Worm (Caenorhabditis elegans) whole organism, young adult: ENCODE results near the gene ZC196.2.

Experiments used
- F10E7.11 ChIP-seq: sonication (generic microtip); optimal IDR thresholded peaks from 2 replicates; lab custom pipeline; 2017; ENCODE audit warnings: mild to moderate bottlenecking, missing genetic modification characterization, moderate library complexity, missing compliant biosample characterization
- K11D2.4 ChIP-seq: fragments of 200-800 bp; sonication (Bioruptor generic); IDR thresholded peaks from 2 replicates; pipeline ENCODE4 v1.3.6; 2022; ENCODE audit warnings: missing genetic modification reagents, missing genetic modification characterization, missing compliant biosample characterization
- Y53G8AR.9 ChIP-seq: fragments of 200-800 bp; sonication (Bioruptor generic); conservative IDR thresholded peaks from 2 replicates; pipeline ENCODE4 v1.3.6; 2022; ENCODE audit warnings: missing genetic modification reagents, missing genetic modification characterization, missing compliant biosample characterization
- Y79H2A.3 ChIP-seq: fragments of 200-800 bp; sonication (Bioruptor generic); conservative IDR thresholded peaks from 2 replicates; pipeline ENCODE4 v1.3.6; 2022; ENCODE audit warnings: missing genetic modification reagents, missing genetic modification characterization, missing compliant biosample characterization
- aptf-2 ChIP-seq: fragments of 200-800 bp; sonication (Bioruptor generic); conservative IDR thresholded peaks from 2 replicates; pipeline ENCODE4 v1.3.6; 2022; ENCODE audit warnings: missing genetic modification reagents, missing genetic modification characterization, missing compliant biosample characterization
- aptf-3 ChIP-seq: fragments of 200-800 bp; sonication (Bioruptor generic); IDR thresholded peaks from 2 replicates; pipeline ENCODE4 v1.3.6; 2022; ENCODE audit warnings: missing genetic modification characterization, missing compliant biosample characterization
- athp-1 ChIP-seq: sonication (generic microtip); optimal IDR thresholded peaks from 2 replicates; lab custom pipeline; 2017; ENCODE audit warnings: mild to moderate bottlenecking, missing genetic modification characterization, missing compliant biosample characterization
- attf-3 ChIP-seq: fragments of 200-800 bp; sonication (Bioruptor generic); conservative IDR thresholded peaks from 2 replicates; pipeline ENCODE4 v1.3.6; 2022; ENCODE audit warnings: missing genetic modification reagents, missing genetic modification characterization, missing compliant biosample characterization
- attf-5 ChIP-seq: fragments of 200-800 bp; sonication (Bioruptor generic); optimal IDR thresholded peaks from 2 replicates; lab custom pipeline; 2018; ENCODE audit warnings: mild to moderate bottlenecking, missing genetic modification characterization, missing compliant biosample characterization
- bed-1 ChIP-seq: fragments of 200-800 bp; sonication (Bioruptor generic); IDR thresholded peaks from 2 replicates; pipeline ENCODE4 v1.3.6; 2022; ENCODE audit warnings: missing genetic modification reagents, missing genetic modification characterization, missing compliant biosample characterization
- cebp-2 ChIP-seq: fragments of 200-800 bp; sonication (Bioruptor generic); IDR thresholded peaks from 2 replicates; pipeline ENCODE4 v1.3.6; 2022; ENCODE audit warnings: missing genetic modification characterization, missing compliant biosample characterization
- ceh-100 ChIP-seq: fragments of 200-800 bp; sonication (Bioruptor generic); IDR thresholded peaks from 2 replicates; pipeline ENCODE4 v1.3.6; 2022; ENCODE audit warnings: missing genetic modification reagents, missing genetic modification characterization, missing compliant biosample characterization
- ceh-91 ChIP-seq: fragments of 200-800 bp; sonication (Bioruptor generic); IDR thresholded peaks from 2 replicates; pipeline ENCODE4 v1.3.6; 2022; ENCODE audit warnings: missing genetic modification reagents, missing genetic modification characterization, missing compliant biosample characterization
- die-1 ChIP-seq: sonication (generic microtip); optimal IDR thresholded peaks from 2 replicates; lab custom pipeline; 2016; ENCODE audit warnings: missing genotype, mild to moderate bottlenecking, missing genetic modification characterization, missing compliant biosample characterization
- dpff-1 ChIP-seq: sonication (generic microtip); optimal IDR thresholded peaks from 2 replicates; lab custom pipeline; 2017; ENCODE audit warnings: mild to moderate bottlenecking, missing genetic modification characterization, missing compliant biosample characterization
- egl-18 ChIP-seq: fragments of 200-800 bp; sonication (Bioruptor generic); IDR thresholded peaks from 2 replicates; pipeline ENCODE4 v1.3.6; 2022; ENCODE audit warnings: missing genetic modification reagents, missing genetic modification characterization, missing compliant biosample characterization
- egrh-3 ChIP-seq: fragments of 200-800 bp; sonication (Bioruptor generic); IDR thresholded peaks from 2 replicates; pipeline ENCODE4 v1.3.6; 2022; ENCODE audit warnings: missing genetic modification reagents, missing genetic modification characterization, missing compliant biosample characterization
- fkh-3 ChIP-seq: sonication (generic microtip); optimal IDR thresholded peaks from 2 replicates; lab custom pipeline; 2016; ENCODE audit warnings: mild to moderate bottlenecking, missing genetic modification characterization, missing compliant biosample characterization
- hlh-26 ChIP-seq: fragments of 200-800 bp; sonication (Bioruptor generic); conservative IDR thresholded peaks from 2 replicates; pipeline ENCODE4 v1.3.6; 2022; ENCODE audit warnings: missing genetic modification reagents, missing genetic modification characterization, missing compliant biosample characterization
- hsf-1 ChIP-seq: fragments of 200-800 bp; sonication (Bioruptor generic); IDR thresholded peaks from 2 replicates; pipeline ENCODE4 v1.3.6; 2022; ENCODE audit warnings: missing genetic modification reagents, missing genetic modification characterization, missing compliant biosample characterization
- lag-1 ChIP-seq: fragments of 200-800 bp; sonication (Bioruptor generic); IDR thresholded peaks from 2 replicates; pipeline ENCODE4 v1.3.6; 2022; ENCODE audit warnings: missing genetic modification reagents, missing genetic modification characterization, missing compliant biosample characterization
- lin-35 ChIP-seq, 3 experiments: fragments of 150-350 bp in 2 of 3; sonication (generic microtip) in 1 of 3; optimal IDR thresholded peaks; 2 replicates each; lab custom pipeline; 2014 to 2018; ENCODE audit warnings: missing biosample characterization in 3 of 3, missing genetic modification characterization in 3 of 3, missing genetic modification reagents in 3 of 3
- lin-40 ChIP-seq: sonication (generic microtip); optimal IDR thresholded peaks from 2 replicates; lab custom pipeline; 2016; ENCODE audit warnings: missing genetic modification characterization, mild to moderate bottlenecking, missing compliant biosample characterization, missing genotype, missing genetic modification reagents
- lsl-1 ChIP-seq: fragments of 200-800 bp; sonication (Bioruptor generic); optimal IDR thresholded peaks from 2 replicates; lab custom pipeline; 2018; ENCODE audit warnings: mild to moderate bottlenecking, missing genetic modification characterization, moderate library complexity, missing compliant biosample characterization
- madf-3 ChIP-seq: fragments of 200-800 bp; sonication (Bioruptor generic); IDR thresholded peaks from 2 replicates; pipeline ENCODE4 v1.3.6; 2022; ENCODE audit warnings: missing genetic modification reagents, missing genetic modification characterization, missing compliant biosample characterization
- mxl-1 ChIP-seq: sonication (generic microtip); optimal IDR thresholded peaks from 2 replicates; lab custom pipeline; 2016; ENCODE audit warnings: missing genetic modification characterization, missing compliant biosample characterization
- nfya-2 ChIP-seq: fragments of 200-800 bp; sonication (Bioruptor generic); IDR thresholded peaks from 2 replicates; pipeline ENCODE4 v1.3.6; 2022; ENCODE audit warnings: missing genetic modification reagents, missing genetic modification characterization, missing compliant biosample characterization
- nhr-90 ChIP-seq: sonication (generic microtip); optimal IDR thresholded peaks from 2 replicates; lab custom pipeline; 2016; ENCODE audit warnings: missing genotype, mild to moderate bottlenecking, missing genetic modification characterization, missing compliant biosample characterization
- pha-4 ChIP-seq: fragments of 150-350 bp; sonication (generic microtip); optimal IDR thresholded peaks from 2 replicates; lab custom pipeline; 2014; ENCODE audit warnings: missing biosample characterization, missing genetic modification reagents, missing genetic modification characterization
- rec-8 ChIP-seq, 2 experiments: sonication (generic microtip); optimal IDR thresholded peaks; 2 replicates each; lab custom pipeline; 2016; ENCODE audit warnings: mild to moderate bottlenecking in 2 of 2, missing genetic modification characterization in 2 of 2, missing genetic modification reagents in 2 of 2, missing genotype in 2 of 2, missing biosample characterization in 1 of 2, missing compliant biosample characterization in 1 of 2, moderate library complexity in 1 of 2
- sea-2 ChIP-seq: fragments of 200-800 bp; sonication (Bioruptor generic); IDR thresholded peaks from 2 replicates; pipeline ENCODE4 v1.3.6; 2022; ENCODE audit warnings: missing genetic modification characterization, missing compliant biosample characterization
- snpc-1.1 ChIP-seq: sonication (generic microtip); optimal IDR thresholded peaks from 2 replicates; lab custom pipeline; 2017; ENCODE audit warnings: missing genetic modification characterization, mild to moderate bottlenecking, missing compliant biosample characterization, antibody characterized with exemption, moderate library complexity, missing genotype, missing genetic modification reagents; ENCODE audit not compliant: insufficient read depth
- zim-3 ChIP-seq: sonication (generic microtip); optimal IDR thresholded peaks from 2 replicates; lab custom pipeline; 2017; ENCODE audit warnings: mild to moderate bottlenecking, missing genetic modification characterization, moderate library complexity, missing compliant biosample characterization
- ztf-3 ChIP-seq: fragments of 200-800 bp; sonication (Bioruptor generic); optimal IDR thresholded peaks from 2 replicates; lab custom pipeline; 2018; ENCODE audit warnings: mild to moderate bottlenecking, missing genetic modification characterization, missing compliant biosample characterization

The ZC196.2 gene

ce11 chrV:8753395-8753794, 14.2 kb downstream of the ZC196.2 start, which contains the start of gene B0507.5 (continued):
- TF ChIP-seq ztf-3 (GFP tag; lab: Kevin White, UChicago) (no peak), K11D2.4 (GFP tag; lab: Robert Waterston, UW) (no peak), madf-3 (GFP tag; lab: Robert Waterston, UW) (no peak), lag-1 (no peak), athp-1 (tag; lab: Kevin White, UChicago) (no peak)

ce11 chrV:8754670-8755069, 15.4 kb downstream of the ZC196.2 start, which contains the start of gene B0507.4:
Gene B0507.4 (plus strand): TSS chrV:8754970.
- no peak for TF ChIP-seq aptf-3 (GFP tag; lab: Robert Waterston, UW)
- no peak for TF ChIP-seq rec-8 (tag; optimal IDR thresholded peaks at IDR 0.05; lab: Kevin White, UChicago)
- TF ChIP-seq dpff-1 (tag; lab: Kevin White, UChicago), result no peak
- TF ChIP-seq, all 124 proteins: peak for 0

- TF ChIP-seq Y79H2A.3 (GFP tag; lab: Robert Waterston, UW), result no peak
- TF ChIP-seq pha-4, result no peak
- no peak for TF ChIP-seq bed-1
- no peak for TF ChIP-seq athp-1 (tag; lab: Kevin White, UChicago)
- no peak for TF ChIP-seq nhr-90 (tag; lab: Kevin White, UChicago)
Measured at ce11 chrV:8758618-8759017, 19.4 kb downstream of the ZC196.2 start, which contains the start of gene B0507.7. Gene B0507.7 (minus strand): TSS chrV:8758718.

ce11 chrV:8760416-8760815, 21.2 kb downstream of the ZC196.2 start, which contains the start of gene ddn-1:
Gene ddn-1 (minus strand): TSS chrV:8760516.
- TF ChIP-seq egl-18 (GFP tag; lab: Robert Waterston, UW) (no peak), nfya-2 (no peak), hlh-26 (no peak), mxl-1 (tag; lab: Kevin White, UChicago) (no peak), snpc-1.1 (tag; lab: Kevin White, UChicago) (no peak), attf-3 (GFP tag; lab: Robert Waterston, UW) (no peak), lsl-1 (GFP tag; lab: Kevin White, UChicago) (no peak), ceh-100 (no peak), hsf-1 (GFP tag; lab: Robert Waterston, UW) (no peak), fkh-3 (tag; lab: Kevin White, UChicago) (no peak), die-1 (tag; lab: Kevin White, UChicago) (no peak), aptf-2 (GFP tag; lab: Robert Waterston, UW) (no peak), F10E7.11 (tag; lab: Kevin White, UChicago) (no peak), lin-35 (GFP tag; optimal IDR thresholded peaks at IDR 0.05; lab: Kevin White, UChicago) (no peak), sea-2 (GFP tag; lab: Robert Waterston, UW) (no peak), zim-3 (tag; lab: Kevin White, UChicago) (no peak)

- TF ChIP-seq F10E7.11 (tag; lab: Kevin White, UChicago), result no peak
- no peak for TF ChIP-seq attf-3 (GFP tag; lab: Robert Waterston, UW)
- TF ChIP-seq attf-5 (GFP tag; lab: Kevin White, UChicago), result no peak
- TF ChIP-seq K11D2.4 (GFP tag; lab: Robert Waterston, UW), result no peak
- no peak for TF ChIP-seq ceh-91 (GFP tag; lab: Robert Waterston, UW)
- TF ChIP-seq Y53G8AR.9 (GFP tag; lab: Robert Waterston, UW), result no peak
- TF ChIP-seq lin-40, result no peak
- no peak for TF ChIP-seq rec-8 (tag; optimal IDR thresholded peaks at IDR 0.05; lab: Kevin White, UChicago)
- no peak for TF ChIP-seq cebp-2
- TF ChIP-seq egrh-3 (GFP tag; lab: Robert Waterston, UW), result no peak
- TF ChIP-seq lin-35 (GFP tag; optimal IDR thresholded peaks at IDR 0.05; lab: Kevin White, UChicago), result no peak
- TF ChIP-seq, all 124 proteins: peak for 0
Measured at ce11 chrV:8762861-8763260, 23.6 kb downstream of the ZC196.2 start, which contains the start of gene B0507.8. Gene B0507.8 (minus strand): TSS chrV:8762961.
